Worm (Caenorhabditis elegans): Measurements from ENCODE around the gene drd-5.

ce11 chrX:8371906-8372305, 25.8 kb upstream of the drd-5 start, which contains the start of gene nep-15:
- no peak for TF ChIP-seq lin-11 (tag; optimal IDR thresholded peaks at IDR 0.05)
- TF ChIP-seq fkh-10 (GFP tag; optimal IDR thresholded peaks at IDR 0.05), result no peak
- no peak for TF ChIP-seq sox-4 (tag; optimal IDR thresholded peaks at IDR 0.05)
- no peak for TF ChIP-seq ama-1 (optimal IDR thresholded peaks at IDR 0.05)
- no peak for TF ChIP-seq K02D7.2 (tag; optimal IDR thresholded peaks at IDR 0.05)
- no peak for TF ChIP-seq fax-1 (tag; optimal IDR thresholded peaks at IDR 0.05)
